Worm (Caenorhabditis elegans) whole organism, early embryonic: ENCODE data around the gene K02E11.7.

Experiments
- B0310.2 ChIP-seq: sonication (generic microtip); optimal IDR thresholded peaks from 2 replicates; lab custom pipeline; 2016; ENCODE audit warnings: mild to moderate bottlenecking, missing genetic modification characterization, missing compliant biosample characterization
- F13C5.2 ChIP-seq: sonication (generic microtip); optimal IDR thresholded peaks from 2 replicates; lab custom pipeline; 2017; ENCODE audit warnings: mild to moderate bottlenecking, missing genetic modification characterization, inconsistent platforms, missing compliant biosample characterization
- aly-1 ChIP-seq: sonication (generic microtip); optimal IDR thresholded peaks from 2 replicates; lab custom pipeline; 2016; ENCODE audit warnings: missing genetic modification characterization, missing compliant biosample characterization
- ama-1 ChIP-seq: fragments of 150-350 bp; optimal IDR thresholded peaks from 2 replicates; lab custom pipeline; 2014
- ceh-13 ChIP-seq: fragments of 200-800 bp; sonication (Bioruptor generic); optimal IDR thresholded peaks from 2 replicates; lab custom pipeline; 2018; ENCODE audit warnings: mild to moderate bottlenecking, missing genetic modification characterization, missing compliant biosample characterization
- ceh-36 ChIP-seq: sonication (generic microtip); optimal IDR thresholded peaks from 2 replicates; lab custom pipeline; 2016; ENCODE audit warnings: missing genetic modification characterization, inconsistent platforms, missing compliant biosample characterization
- ets-7 ChIP-seq: sonication (generic microtip); optimal IDR thresholded peaks from 2 replicates; lab custom pipeline; 2016; ENCODE audit warnings: missing genotype, missing genetic modification characterization, missing compliant biosample characterization
- flt-1 ChIP-seq: fragments of 200-800 bp; sonication (Bioruptor generic); IDR thresholded peaks from 2 replicates; pipeline ENCODE4 v1.3.6; 2022; ENCODE audit warnings: missing genetic modification characterization, missing compliant biosample characterization
- hmbx-1 ChIP-seq: sonication (generic microtip); optimal IDR thresholded peaks from 2 replicates; lab custom pipeline; 2016; ENCODE audit warnings: mild to moderate bottlenecking, missing genetic modification characterization, missing compliant biosample characterization
- hmg-4 ChIP-seq: fragments of 200-800 bp; sonication (Bioruptor generic); optimal IDR thresholded peaks from 2 replicates; lab custom pipeline; 2018; ENCODE audit warnings: mild to moderate bottlenecking, missing genetic modification characterization, missing compliant biosample characterization
- hnd-1 ChIP-seq: sonication (generic microtip); optimal IDR thresholded peaks from 2 replicates; lab custom pipeline; 2016; ENCODE audit warnings: missing genetic modification characterization, missing compliant biosample characterization
- pes-1 ChIP-seq: fragments of 200-800 bp; sonication (Bioruptor generic); IDR thresholded peaks from 2 replicates; pipeline ENCODE4 v1.3.6; 2022; ENCODE audit warnings: missing genetic modification reagents, missing genetic modification characterization, missing compliant biosample characterization
- scrt-1 ChIP-seq: fragments of 200-800 bp; sonication (Bioruptor generic); IDR thresholded peaks from 2 replicates; pipeline ENCODE4 v1.3.6; 2022; ENCODE audit warnings: missing genetic modification characterization, missing compliant biosample characterization
- sea-1 ChIP-seq: fragments of 200-800 bp; sonication (Bioruptor generic); conservative IDR thresholded peaks from 2 replicates; pipeline ENCODE4 v1.3.6; 2022; ENCODE audit warnings: missing genetic modification characterization, missing compliant biosample characterization
- tbx-11 ChIP-seq: fragments of 200-800 bp; sonication (Bioruptor generic); IDR thresholded peaks from 2 replicates; pipeline ENCODE4 v1.3.6; 2022; ENCODE audit warnings: missing genetic modification characterization, missing compliant biosample characterization
- tbx-37 ChIP-seq: fragments of 200-800 bp; sonication (Bioruptor generic); conservative IDR thresholded peaks from 2 replicates; pipeline ENCODE4 v1.3.6; 2022; ENCODE audit warnings: missing genetic modification reagents, missing genetic modification characterization, missing compliant biosample characterization
- tra-4 ChIP-seq: sonication (generic microtip); optimal IDR thresholded peaks from 2 replicates; lab custom pipeline; 2017; ENCODE audit warnings: missing genetic modification characterization, missing compliant biosample characterization

Gene K02E11.7

DNA sequence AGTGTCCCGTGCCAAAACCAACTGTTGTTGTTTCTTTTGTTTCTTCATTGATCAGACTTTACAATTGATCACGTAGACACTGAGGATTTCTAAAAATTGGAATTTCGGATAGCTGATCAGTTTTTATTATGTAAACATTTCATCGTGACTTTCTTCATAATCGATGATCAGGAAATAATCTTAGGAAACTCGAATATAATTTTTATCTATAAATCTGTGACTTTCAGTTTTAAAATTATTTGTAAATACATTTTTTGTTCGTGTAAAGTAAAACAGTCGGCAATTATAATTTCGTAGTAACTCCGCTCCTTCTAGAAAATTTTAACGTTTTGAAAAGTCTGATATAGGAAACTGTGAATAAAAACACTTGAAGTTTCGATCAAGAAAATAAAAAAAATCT lies 16.6 kb upstream of the K02E11.7 start, which contains the start of gene F40G12.5:
F40G12.5 (minus strand) TSS at position 101 of the 400 bp plus-strand sequence.
- no peak for TF ChIP-seq hmbx-1 (tag; lab: Kevin White, UChicago)
- TF ChIP-seq ceh-36 (tag; lab: Kevin White, UChicago), result no peak

ce11 chrV:14268616-14269015 lies 14.5 kb upstream of the K02E11.7 start, which contains the start of gene F40G12.4:
Gene F40G12.4, minus strand, starts transcription at chrV:14268716.
- TF ChIP-seq ceh-13 (no peak), aly-1 (tag; lab: Kevin White, UChicago) (no peak), pes-1 (GFP tag; lab: Robert Waterston, UW) (no peak), B0310.2 (no peak), flt-1 (GFP tag; lab: Robert Waterston, UW) (no peak), sea-1 (GFP tag; lab: Robert Waterston, UW) (no peak), ceh-36 (tag; lab: Kevin White, UChicago) (no peak), tra-4 (tag; lab: Kevin White, UChicago) (no peak)

ce11 chrV:14267326-14267942 lies 13.3 kb upstream of the K02E11.7 start:
- TF ChIP-seq F13C5.2 (tag; lab: Kevin White, UChicago) (no peak), B0310.2 (no peak), ama-1 (lab: Kevin White, UChicago) (no peak)

DNA sequence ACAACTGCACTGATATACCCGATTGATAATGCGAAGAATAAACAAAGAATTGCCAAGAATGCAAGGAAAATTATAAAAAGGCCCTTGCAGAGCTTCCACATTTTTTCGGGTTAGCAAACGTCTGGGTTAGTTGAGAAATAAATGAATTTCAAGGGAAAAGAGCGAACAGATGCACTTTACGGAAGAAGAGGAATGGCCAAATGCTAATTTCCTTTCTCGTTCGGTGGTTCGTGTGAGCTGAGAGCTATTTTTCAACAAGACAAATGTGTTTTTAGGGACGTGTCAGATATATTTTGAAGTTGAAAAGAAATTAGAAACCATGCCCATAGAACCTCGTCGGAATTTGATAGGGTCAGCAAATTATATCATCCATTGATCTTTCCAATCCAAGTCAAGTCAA lies 6.7 kb upstream of the K02E11.7 start, which contains the start of gene F40G12.2:
F40G12.2 (minus strand) TSS at position 101 of the 400 bp plus-strand sequence.
- no peak for TF ChIP-seq F13C5.2 (tag; lab: Kevin White, UChicago)
- TF ChIP-seq ceh-36 (tag; lab: Kevin White, UChicago), result no peak
- no peak for TF ChIP-seq hmg-4
- no peak for TF ChIP-seq flt-1 (GFP tag; lab: Robert Waterston, UW)

DNA sequence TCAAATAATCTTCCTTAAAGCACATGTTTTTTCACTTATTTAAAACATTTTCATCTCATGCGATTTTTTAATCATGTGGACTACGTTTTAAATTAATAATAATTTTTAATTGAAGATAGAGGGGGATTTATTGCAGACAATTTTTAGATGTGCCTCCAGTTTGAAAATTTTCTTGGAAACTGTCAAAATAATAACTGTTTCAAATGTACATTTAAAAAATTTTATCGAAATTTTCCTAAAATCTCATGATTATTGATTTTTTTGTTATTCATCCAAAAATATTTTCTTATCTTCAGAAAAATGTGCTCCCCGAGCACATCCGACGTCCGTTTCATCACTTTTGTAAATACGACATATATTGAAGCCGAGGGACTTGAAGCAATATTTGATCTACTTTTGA lies 2.7 kb upstream of the K02E11.7 start, which contains the start of gene sre-8:
sre-8 (plus strand) TSS at position 301 of the 400 bp plus-strand sequence.
- no peak for TF ChIP-seq F13C5.2 (tag; lab: Kevin White, UChicago)
- no peak for TF ChIP-seq ama-1 (lab: Kevin White, UChicago)
- TF ChIP-seq ceh-13, result no peak

DNA sequence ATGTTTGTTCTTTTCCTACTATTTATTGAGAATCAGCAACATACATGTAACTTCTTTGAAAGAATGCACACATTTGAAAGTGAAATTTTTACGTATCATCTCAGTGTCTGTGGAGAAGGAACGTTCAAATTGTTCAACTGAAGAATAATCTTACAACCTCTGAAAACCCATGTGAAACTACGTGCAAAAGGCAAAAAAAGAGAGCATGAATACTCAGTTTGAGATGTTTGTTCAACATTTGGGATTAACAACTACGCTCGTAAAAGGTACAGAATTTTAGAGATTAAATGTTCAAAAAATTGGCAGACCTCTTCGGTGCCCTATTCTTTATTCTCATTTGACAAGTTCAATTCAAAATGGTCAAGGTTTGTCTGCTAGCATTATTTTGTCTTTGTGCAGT lies 2.1 kb downstream of the K02E11.7 start, which contains the start of gene K02E11.5:
K02E11.5 (plus strand) TSS at position 301 of the 400 bp plus-strand sequence.
- TF ChIP-seq ets-7 (no peak), ceh-36 (tag; lab: Kevin White, UChicago) (no peak), flt-1 (GFP tag; lab: Robert Waterston, UW) (no peak), sea-1 (GFP tag; lab: Robert Waterston, UW) (no peak), scrt-1 (no peak), ceh-13 (no peak), tra-4 (tag; lab: Kevin White, UChicago) (no peak), tbx-37 (no peak), hmg-4 (no peak), hnd-1 (tag; lab: Kevin White, UChicago) (no peak), B0310.2 (no peak), ama-1 (lab: Kevin White, UChicago) (no peak), pes-1 (GFP tag; lab: Robert Waterston, UW) (no peak), tbx-11 (GFP tag; lab: Robert Waterston, UW) (no peak), hmbx-1 (tag; lab: Kevin White, UChicago) (no peak), aly-1 (tag; lab: Kevin White, UChicago) (no peak), F13C5.2 (tag; lab: Kevin White, UChicago) (no peak)

- TF ChIP-seq ceh-13 (no peak), ama-1 (lab: Kevin White, UChicago) (no peak), flt-1 (GFP tag; lab: Robert Waterston, UW) (no peak), sea-1 (GFP tag; lab: Robert Waterston, UW) (no peak), hmg-4 (no peak), pes-1 (GFP tag; lab: Robert Waterston, UW) (no peak), ets-7 (no peak), ceh-36 (tag; lab: Kevin White, UChicago) (no peak)
Measured at ce11 chrV:14248654-14249053, 5.5 kb downstream of the K02E11.7 start, which contains the start of gene K02E11.6. Gene K02E11.6, plus strand, starts transcription at chrV:14248802.

DNA sequence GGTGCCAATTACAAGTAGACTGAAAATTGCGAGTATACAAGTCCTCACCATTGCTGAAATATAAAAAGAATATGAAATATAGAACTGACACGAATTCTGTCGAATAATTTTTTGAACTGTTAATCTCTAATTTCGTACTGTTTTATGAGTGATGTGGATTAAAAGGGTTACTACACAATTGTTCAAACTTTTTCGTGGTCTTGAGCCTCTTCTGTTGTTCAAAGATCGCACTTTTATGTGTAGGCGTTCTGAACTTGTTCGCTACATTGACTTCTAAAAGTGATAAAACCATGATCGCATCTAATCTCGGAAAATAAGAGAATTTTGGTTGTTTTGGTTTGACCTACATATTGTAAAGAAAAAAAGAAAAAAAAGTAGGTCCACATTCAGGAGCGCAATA lies 6.1 kb downstream of the K02E11.7 start, which contains the start of gene K02E11.4:
K02E11.4 (minus strand) TSS at position 101 of the 400 bp plus-strand sequence.
- TF ChIP-seq tbx-37 (no peak), ama-1 (lab: Kevin White, UChicago) (no peak), hmbx-1 (tag; lab: Kevin White, UChicago) (no peak), sea-1 (GFP tag; lab: Robert Waterston, UW) (no peak), tbx-11 (GFP tag; lab: Robert Waterston, UW) (no peak), pes-1 (GFP tag; lab: Robert Waterston, UW) (no peak), tra-4 (tag; lab: Kevin White, UChicago) (no peak), F13C5.2 (tag; lab: Kevin White, UChicago) (no peak), ceh-13 (no peak), B0310.2 (no peak), scrt-1 (no peak), ets-7 (no peak)

ce11 chrV:14246761-14247160 lies 7.4 kb downstream of the K02E11.7 start, which contains the start of gene K02E11.3:
Gene K02E11.3, minus strand, starts transcription at chrV:14246861.
- TF ChIP-seq aly-1 (tag; lab: Kevin White, UChicago), result no peak
- TF ChIP-seq ceh-36 (tag; lab: Kevin White, UChicago), result no peak
- TF ChIP-seq tra-4 (tag; lab: Kevin White, UChicago), result no peak
- no peak for TF ChIP-seq flt-1 (GFP tag; lab: Robert Waterston, UW)
- TF ChIP-seq hmg-4, result no peak
- no peak for TF ChIP-seq hmbx-1 (tag; lab: Kevin White, UChicago)
- TF ChIP-seq tbx-11 (GFP tag; lab: Robert Waterston, UW), result no peak
- no peak for TF ChIP-seq hnd-1 (tag; lab: Kevin White, UChicago)
- no peak for TF ChIP-seq B0310.2
- no peak for TF ChIP-seq ets-7
- no peak for TF ChIP-seq sea-1 (GFP tag; lab: Robert Waterston, UW)
- no peak for TF ChIP-seq tbx-37
- TF ChIP-seq pes-1 (GFP tag; lab: Robert Waterston, UW), result no peak
- no peak for TF ChIP-seq ama-1 (lab: Kevin White, UChicago)
- TF ChIP-seq scrt-1, result no peak
- no peak for TF ChIP-seq ceh-13
- TF ChIP-seq F13C5.2 (tag; lab: Kevin White, UChicago), result no peak
